Fruit fly (Drosophila melanogaster) whole organism, larva: ENCODE results near the gene Polr1D.

Experiments used
- noc ChIP-seq: fragments of 200-800 bp; sonication (Bioruptor generic); optimal IDR thresholded peaks from 3 replicates; lab custom pipeline; 2019; ENCODE audit warnings: missing biosample characterization, mild to moderate bottlenecking, missing genetic modification characterization, moderate library complexity

Polr1D gene

DNA sequence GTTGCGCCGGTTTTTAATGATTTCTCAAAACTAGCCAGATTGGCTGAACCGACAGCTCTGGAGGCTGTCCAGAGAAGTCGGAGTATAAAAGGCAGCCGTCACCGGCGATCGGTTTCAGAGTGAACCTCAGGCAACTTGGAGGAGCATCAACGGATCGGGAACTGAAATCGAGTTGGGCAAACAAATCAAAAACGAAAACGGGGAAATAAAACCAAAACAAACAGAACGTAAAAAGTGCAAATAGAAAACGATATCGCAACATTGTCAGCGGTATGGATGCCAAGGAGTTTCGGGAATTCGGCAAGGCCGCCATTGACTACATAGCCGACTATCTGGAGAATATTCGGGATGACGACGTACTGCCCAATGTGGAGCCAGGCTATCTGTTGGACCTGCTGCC is 23.3 kb downstream of the Polr1D start:
- TF ChIP-seq noc (tag; lab: Kevin White, UChicago) = no peak

- peak; percentile 59 for TF ChIP-seq noc (tag; lab: Kevin White, UChicago)
Measured at dm6 chr2L:19111137-19111536, 23.9 kb downstream of the Polr1D start.

DNA sequence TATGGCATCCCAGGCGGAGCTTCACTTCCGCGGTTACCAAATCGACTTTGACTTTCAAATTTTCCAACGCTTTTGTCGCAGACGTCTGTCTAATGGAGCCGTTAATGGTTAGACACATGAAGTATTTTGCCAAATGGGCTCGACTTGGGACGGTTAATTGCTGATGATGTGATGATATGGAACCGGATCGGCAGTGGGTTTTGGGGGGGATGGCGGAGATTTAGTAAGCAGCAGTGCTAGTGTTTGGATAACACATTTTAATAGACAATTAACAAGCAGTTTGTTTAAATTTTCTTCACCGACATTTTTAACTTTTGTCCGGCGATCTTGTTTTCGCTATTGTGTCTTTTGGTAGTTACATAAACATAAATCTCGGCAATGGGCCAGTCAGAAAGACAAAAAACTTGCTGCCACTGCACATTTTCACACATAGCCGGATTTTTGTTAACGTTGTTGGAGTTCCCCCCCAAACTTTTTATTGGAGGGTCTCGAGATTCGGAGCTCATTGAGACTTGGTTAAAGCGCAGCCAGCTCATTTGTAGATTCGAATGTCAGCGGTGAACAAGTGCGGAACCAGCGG is 25.3 kb downstream of the Polr1D start, which contains the start of gene amd:
Gene amd (plus strand): TSS at position 530 of the 580 bp plus-strand sequence.
- no peak for TF ChIP-seq noc (tag; lab: Kevin White, UChicago)

DNA sequence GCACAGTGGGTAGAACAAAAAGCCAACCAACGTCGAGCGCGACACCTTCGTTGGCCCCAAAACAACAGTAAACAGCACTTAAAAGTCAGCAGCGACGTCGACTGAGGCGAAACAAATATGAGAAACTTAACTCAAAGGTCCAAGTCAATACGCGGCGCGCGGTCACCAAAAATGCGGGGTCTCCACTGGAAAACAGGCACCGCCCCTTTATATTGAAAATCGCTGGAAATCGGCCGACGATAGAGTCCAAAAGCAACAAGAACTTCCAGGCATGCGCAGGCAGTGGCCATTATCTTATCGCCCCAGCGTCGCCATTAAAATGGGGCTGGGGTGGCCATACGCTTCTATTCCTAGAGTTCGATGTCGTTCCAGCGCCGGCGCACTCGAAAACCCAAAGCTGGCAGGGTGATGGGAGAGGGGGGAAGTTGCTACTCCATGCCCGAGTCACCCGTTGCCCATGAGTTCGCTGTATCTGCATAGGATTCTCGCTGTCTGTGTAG is 26.6 kb downstream of the Polr1D start, which contains the start of gene Lim3:
Gene Lim3 (minus strand): TSS at position 51 of the 500 bp plus-strand sequence.
- no peak for TF ChIP-seq noc (tag; lab: Kevin White, UChicago)

- TF ChIP-seq noc (tag; lab: Kevin White, UChicago) = no peak
Measured at dm6 chr2L:19106235-19106634, 28.8 kb downstream of the Polr1D start.

dm6 chr2L:19104383-19104782 is 30.6 kb downstream of the Polr1D start:
- no peak for TF ChIP-seq noc (tag; lab: Kevin White, UChicago)

dm6 chr2L:19103176-19103921 is 31.7 kb downstream of the Polr1D start:
- no peak for TF ChIP-seq noc (tag; lab: Kevin White, UChicago)

dm6 chr2L:19101744-19102143 is 33.3 kb downstream of the Polr1D start, which contains the start of the genes CG17344 and CG43731:
TSS of gene CG17344 (plus strand) at chr2L:19102044.
TSS of gene CG43731 (plus strand) at chr2L:19102044.
- TF ChIP-seq noc (tag; lab: Kevin White, UChicago) = no peak

DNA sequence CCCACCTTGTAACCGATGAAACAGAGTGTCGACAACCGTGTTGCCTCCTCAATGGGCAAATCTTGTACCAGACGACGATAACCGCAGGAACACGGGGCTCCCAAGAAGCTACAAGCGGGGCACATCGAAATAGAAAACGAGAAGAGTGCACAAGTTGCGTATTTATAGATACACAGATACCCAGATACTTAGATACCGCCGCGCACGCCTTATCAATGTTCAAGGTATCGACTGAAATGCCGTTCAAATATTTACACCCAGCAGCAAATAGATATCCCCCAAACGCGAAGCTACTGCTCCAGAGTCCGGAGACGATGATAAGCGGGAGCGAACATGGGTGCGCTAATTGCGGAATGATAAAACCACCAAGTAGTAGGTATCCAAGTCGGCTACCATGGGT is 36.4 kb downstream of the Polr1D start:
- TF ChIP-seq noc (tag; lab: Kevin White, UChicago) = no peak

dm6 chr2L:19097374-19097773 is 37.7 kb downstream of the Polr1D start:
- TF ChIP-seq noc (tag; lab: Kevin White, UChicago) = no peak

dm6 chr2L:19096361-19096760 is 38.7 kb downstream of the Polr1D start:
- TF ChIP-seq noc (tag; lab: Kevin White, UChicago) = no peak

DNA sequence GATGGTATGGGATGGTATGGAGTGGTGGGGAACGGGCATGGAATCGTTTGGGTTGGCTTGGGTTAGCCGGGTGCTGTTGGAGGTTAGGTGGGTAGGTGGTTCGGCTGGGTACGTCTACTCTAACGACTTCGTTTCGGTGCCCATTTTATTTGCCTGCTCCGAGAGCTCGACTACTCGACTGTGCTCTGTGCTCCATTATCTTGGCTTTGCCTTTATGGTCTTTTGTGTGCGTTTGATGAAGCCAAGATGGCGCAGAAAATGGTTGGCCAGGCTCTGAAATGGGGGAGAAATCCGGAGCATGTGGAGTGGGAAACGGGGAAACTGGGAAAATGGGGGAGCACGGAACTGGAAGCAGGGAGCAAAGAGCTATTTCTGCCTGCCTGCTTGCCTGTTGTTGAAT is 41.2 kb downstream of the Polr1D start:
- no peak for TF ChIP-seq noc (tag; lab: Kevin White, UChicago)

DNA sequence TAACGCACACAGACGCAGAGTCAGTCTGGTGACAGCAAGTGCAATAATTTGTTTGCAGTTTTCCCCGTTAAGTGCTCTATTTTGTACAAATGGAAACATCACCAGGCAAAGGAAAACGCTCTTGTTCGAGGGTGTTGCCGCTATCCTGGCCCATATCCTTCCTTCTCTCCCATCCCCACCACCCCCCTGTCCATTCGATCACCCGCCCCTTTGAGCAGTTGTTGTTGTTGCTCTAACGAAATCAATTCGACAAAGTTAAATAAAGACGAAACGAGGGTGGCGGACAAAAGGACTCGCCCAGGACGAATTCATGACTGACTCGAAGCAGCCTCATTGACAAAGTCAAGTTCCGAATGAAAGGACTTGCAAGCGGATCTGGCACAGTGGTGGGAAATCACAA is 45.6 kb downstream of the Polr1D start:
- TF ChIP-seq noc (tag; lab: Kevin White, UChicago) = no peak

- no peak for TF ChIP-seq noc (tag; lab: Kevin White, UChicago)
Measured at dm6 chr2L:19088895-19089294, 46.1 kb downstream of the Polr1D start.

- no peak for TF ChIP-seq noc (tag; lab: Kevin White, UChicago)
Measured at dm6 chr2L:19083320-19083764, 51.7 kb downstream of the Polr1D start.
